Fruit fly (Drosophila melanogaster) whole organism, prepupa: Measurements from ENCODE around the gene Atet.

Source experiments
- Blimp-1 ChIP-seq: fragments of 200-800 bp; sonication (Bioruptor generic); optimal IDR thresholded peaks from 3 replicates; lab custom pipeline; 2017; ENCODE audit warnings: missing biosample characterization, missing genetic modification characterization, mild to moderate bottlenecking, moderate library complexity, missing genetic modification reagents
- CG10669 ChIP-seq: fragments of 200-800 bp; sonication (Bioruptor generic); optimal IDR thresholded peaks from 3 replicates; lab custom pipeline; 2018; ENCODE audit warnings: missing biosample characterization, mild to moderate bottlenecking, missing genetic modification characterization, moderate library complexity
- CG11294 ChIP-seq: fragments of 200-800 bp; sonication (Bioruptor generic); IDR thresholded peaks from 2 replicates; pipeline ENCODE4 v1.3.6; 2022; ENCODE audit warnings: missing biosample characterization, missing genetic modification characterization
- CG11762 ChIP-seq: fragments of 200-800 bp; sonication (Bioruptor generic); optimal IDR thresholded peaks from 3 replicates; lab custom pipeline; 2016; ENCODE audit warnings: missing biosample characterization, missing genetic modification characterization; ENCODE audit not compliant: insufficient read depth
- CG11902 ChIP-seq: fragments of 200-800 bp; sonication (Bioruptor generic); optimal IDR thresholded peaks from 3 replicates; lab custom pipeline; 2016; ENCODE audit warnings: missing biosample characterization, missing genetic modification characterization
- CG15336 ChIP-seq: fragments of 200-800 bp; sonication (Bioruptor generic); IDR thresholded peaks from 2 replicates; pipeline ENCODE4 v1.3.6; 2022; ENCODE audit warnings: missing biosample characterization, missing genetic modification characterization
- CG16779 ChIP-seq: fragments of 200-800 bp; sonication (Bioruptor generic); optimal IDR thresholded peaks from 3 replicates; lab custom pipeline; 2017; ENCODE audit warnings: missing biosample characterization, mild to moderate bottlenecking, missing genetic modification characterization
- CG3032 ChIP-seq: fragments of 200-800 bp; optimal IDR thresholded peaks from 2 replicates; lab custom pipeline; 2019; ENCODE audit warnings: missing biosample characterization, mild to moderate bottlenecking, missing genetic modification characterization, moderate library complexity
- CG31627 ChIP-seq: fragments of 200-800 bp; sonication (Bioruptor generic); optimal IDR thresholded peaks from 3 replicates; lab custom pipeline; 2016; ENCODE audit warnings: missing biosample characterization, missing genetic modification characterization
- CG32006 ChIP-seq: fragments of 200-800 bp; sonication (Bioruptor generic); optimal IDR thresholded peaks from 3 replicates; lab custom pipeline; 2017; ENCODE audit warnings: missing biosample characterization, mild to moderate bottlenecking, missing genetic modification characterization
- CG3919 ChIP-seq: fragments of 200-800 bp; sonication (Bioruptor generic); optimal IDR thresholded peaks from 3 replicates; lab custom pipeline; 2016; ENCODE audit warnings: missing biosample characterization, missing genetic modification characterization
- CG4318 ChIP-seq: fragments of 200-800 bp; sonication (Bioruptor generic); optimal IDR thresholded peaks from 3 replicates; lab custom pipeline; 2017; ENCODE audit warnings: missing biosample characterization, mild to moderate bottlenecking, missing genetic modification characterization
- CG6163 ChIP-seq: fragments of 200-800 bp; sonication (Bioruptor generic); IDR thresholded peaks from 3 replicates; pipeline ENCODE4 v1.3.6; 2022; ENCODE audit warnings: missing biosample characterization, missing genetic modification characterization
- CG6276 ChIP-seq: fragments of 200-800 bp; sonication (Bioruptor generic); optimal IDR thresholded peaks from 2 replicates; lab custom pipeline; 2017; ENCODE audit warnings: missing biosample characterization, mild to moderate bottlenecking, missing genetic modification characterization
- CG6792 ChIP-seq: fragments of 200-800 bp; sonication (Bioruptor generic); optimal IDR thresholded peaks from 3 replicates; lab custom pipeline; 2016; ENCODE audit warnings: missing biosample characterization, missing genetic modification characterization
- CG6808 ChIP-seq: fragments of 200-800 bp; sonication (Bioruptor generic); optimal IDR thresholded peaks from 3 replicates; lab custom pipeline; 2017; ENCODE audit warnings: missing biosample characterization, missing genetic modification characterization, mild to moderate bottlenecking, moderate library complexity, missing genetic modification reagents
- CG6854 ChIP-seq: fragments of 200-800 bp; sonication (Bioruptor generic); optimal IDR thresholded peaks from 2 replicates; lab custom pipeline; 2017; ENCODE audit warnings: missing biosample characterization, mild to moderate bottlenecking, missing genetic modification characterization
- CG7368 ChIP-seq: fragments of 200-800 bp; sonication (Bioruptor generic); optimal IDR thresholded peaks from 3 replicates; lab custom pipeline; 2016; ENCODE audit warnings: missing biosample characterization, missing genetic modification characterization
- CG8119 ChIP-seq: fragments of 200-800 bp; sonication (Bioruptor generic); IDR thresholded peaks from 3 replicates; pipeline ENCODE4 v1.3.6; 2022; ENCODE audit warnings: missing biosample characterization, missing genetic modification characterization
- CG8319 ChIP-seq: fragments of 200-800 bp; sonication (Bioruptor generic); optimal IDR thresholded peaks from 3 replicates; lab custom pipeline; 2016; ENCODE audit warnings: missing biosample characterization, missing genetic modification characterization
- CG8632 ChIP-seq: fragments of 200-800 bp; sonication (Bioruptor generic); optimal IDR thresholded peaks from 3 replicates; lab custom pipeline; 2016; ENCODE audit warnings: missing biosample characterization, missing genetic modification characterization
- CG9139 ChIP-seq: fragments of 200-800 bp; sonication (Bioruptor generic); optimal IDR thresholded peaks from 3 replicates; lab custom pipeline; 2017; ENCODE audit warnings: missing biosample characterization, mild to moderate bottlenecking, missing genetic modification characterization
- Eip78C ChIP-seq: fragments of 200-800 bp; sonication (Bioruptor generic); peaks from one replicate; lab custom pipeline; 2016; ENCODE audit warnings: missing biosample characterization, missing genetic modification characterization
- Ets96B ChIP-seq: fragments of 200-800 bp; optimal IDR thresholded peaks from 2 replicates; lab custom pipeline; 2019; ENCODE audit warnings: missing biosample characterization, mild to moderate bottlenecking, missing genetic modification characterization, moderate library complexity
- Gug ChIP-seq: fragments of 200-800 bp; sonication (Bioruptor generic); IDR thresholded peaks from 2 replicates; pipeline ENCODE4 v1.3.6; 2022; ENCODE audit warnings: missing biosample characterization, missing genetic modification characterization
- Hr38 ChIP-seq: sonication (Bioruptor generic); optimal IDR thresholded peaks from 2 replicates; lab custom pipeline; 2016; ENCODE audit warnings: missing biosample characterization, missing genetic modification characterization
- Lpt ChIP-seq: fragments of 200-800 bp; sonication (Bioruptor generic); optimal IDR thresholded peaks from 3 replicates; lab custom pipeline; 2016; ENCODE audit warnings: missing biosample characterization, missing genetic modification characterization
- OdsH ChIP-seq: fragments of 200-800 bp; sonication (Bioruptor generic); optimal IDR thresholded peaks from 3 replicates; lab custom pipeline; 2016; ENCODE audit warnings: missing biosample characterization, missing genetic modification characterization
- Smox ChIP-seq: fragments of 200-800 bp; sonication (Bioruptor generic); optimal IDR thresholded peaks from 3 replicates; lab custom pipeline; 2016; ENCODE audit warnings: missing biosample characterization, missing genetic modification characterization
- Sox102F ChIP-seq: fragments of 200-800 bp; sonication (Bioruptor generic); optimal IDR thresholded peaks from 2 replicates; lab custom pipeline; 2016; ENCODE audit warnings: missing biosample characterization, mild to moderate bottlenecking, missing genetic modification characterization
- Sox14 ChIP-seq: fragments of 200-800 bp; sonication (Bioruptor generic); optimal IDR thresholded peaks from 3 replicates; lab custom pipeline; 2016; ENCODE audit warnings: missing biosample characterization, missing genetic modification characterization
- Sox15 ChIP-seq: fragments of 200-800 bp; sonication (Bioruptor generic); optimal IDR thresholded peaks from 3 replicates; lab custom pipeline; 2016; ENCODE audit warnings: missing biosample characterization, missing genetic modification characterization
- achi ChIP-seq: fragments of 200-800 bp; sonication (Bioruptor generic); optimal IDR thresholded peaks from 3 replicates; lab custom pipeline; 2016; ENCODE audit warnings: missing biosample characterization, missing genetic modification characterization
- acj6 ChIP-seq: fragments of 200-800 bp; sonication (Bioruptor generic); optimal IDR thresholded peaks from 3 replicates; lab custom pipeline; 2016; ENCODE audit warnings: missing biosample characterization, missing genetic modification characterization
- cyc ChIP-seq: fragments of 200-800 bp; sonication (Bioruptor generic); optimal IDR thresholded peaks from 3 replicates; lab custom pipeline; 2016; ENCODE audit warnings: missing biosample characterization, missing genetic modification characterization
- dac ChIP-seq: fragments of 200-800 bp; sonication (Bioruptor generic); optimal IDR thresholded peaks from 2 replicates; lab custom pipeline; 2017; ENCODE audit warnings: missing biosample characterization, mild to moderate bottlenecking, missing genetic modification characterization
- eg ChIP-seq: fragments of 200-800 bp; sonication (Bioruptor generic); IDR thresholded peaks from 3 replicates; pipeline ENCODE4 v1.3.6; 2022; ENCODE audit warnings: missing biosample characterization, missing genetic modification characterization
- esn ChIP-seq: fragments of 200-800 bp; sonication (Bioruptor generic); optimal IDR thresholded peaks from 2 replicates; lab custom pipeline; 2016; ENCODE audit warnings: missing biosample characterization, mild to moderate bottlenecking, missing genetic modification characterization, moderate library complexity
- fd59A ChIP-seq: fragments of 200-800 bp; sonication (Bioruptor generic); optimal IDR thresholded peaks from 2 replicates; lab custom pipeline; 2017; ENCODE audit warnings: missing biosample characterization, mild to moderate bottlenecking, missing genetic modification characterization, missing genetic modification reagents
- fd85E ChIP-seq: fragments of 200-800 bp; sonication (Bioruptor generic); optimal IDR thresholded peaks from 3 replicates; lab custom pipeline; 2016; ENCODE audit warnings: missing biosample characterization, missing genetic modification characterization
- fkh ChIP-seq: fragments of 200-800 bp; sonication (Bioruptor generic); optimal IDR thresholded peaks from 3 replicates; lab custom pipeline; 2017; ENCODE audit warnings: missing biosample characterization, mild to moderate bottlenecking, missing genetic modification characterization, moderate library complexity
- net ChIP-seq: fragments of 200-800 bp; sonication (Bioruptor generic); optimal IDR thresholded peaks from 3 replicates; lab custom pipeline; 2016; ENCODE audit warnings: missing biosample characterization, missing genetic modification characterization
- pdm3 ChIP-seq: fragments of 200-800 bp; sonication (Bioruptor generic); optimal IDR thresholded peaks from 3 replicates; lab custom pipeline; 2016; ENCODE audit warnings: missing biosample characterization, missing genetic modification characterization
- salr ChIP-seq, 2 experiments: fragments of 200-800 bp; sonication (Bioruptor generic); optimal IDR thresholded peaks; 3 replicates each; lab custom pipeline; 2016 to 2018; ENCODE audit warnings: missing biosample characterization in 2 of 2, missing genetic modification characterization in 2 of 2, mild to moderate bottlenecking in 1 of 2
- ss ChIP-seq, 2 experiments: fragments of 200-800 bp; sonication (Bioruptor generic); optimal IDR thresholded peaks; 2 replicates in 1 of 2; 3 replicates in 1 of 2; lab custom pipeline; 2017 to 2018; ENCODE audit warnings: mild to moderate bottlenecking in 2 of 2, missing biosample characterization in 2 of 2, missing genetic modification characterization in 2 of 2, moderate library complexity in 1 of 2
- topi ChIP-seq: fragments of 200-800 bp; sonication (Bioruptor generic); optimal IDR thresholded peaks from 3 replicates; lab custom pipeline; 2016; ENCODE audit warnings: missing biosample characterization, missing genetic modification characterization

Atet gene

DNA sequence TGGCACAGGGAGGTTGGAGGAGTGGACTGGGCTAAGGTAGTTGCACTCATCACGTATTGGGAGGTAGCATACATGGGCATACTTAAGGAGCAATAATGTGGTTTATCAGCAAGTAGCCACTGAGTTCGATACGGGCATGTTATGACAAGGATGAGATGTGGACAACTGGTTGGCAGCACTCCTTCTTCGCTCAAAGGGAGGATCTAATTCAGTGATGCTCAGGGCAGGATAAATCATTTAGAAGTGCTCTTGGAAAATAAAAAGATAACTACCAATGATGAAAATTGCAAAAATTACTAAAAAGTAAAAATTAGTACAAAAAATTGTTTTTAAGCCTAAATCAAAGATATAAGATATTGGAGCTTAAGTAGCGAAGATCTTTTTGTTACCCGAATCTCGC lies 27.2 kb downstream of the Atet start:
- TF ChIP-seq salr (GFP tag; optimal IDR thresholded peaks at IDR 0.05; lab: Kevin White, UChicago) (peak in 1 of 2 experiments; percentile 29), CG6854 (GFP tag; lab: Kevin White, UChicago) (no peak), Blimp-1 (no peak), CG6163 (GFP tag; lab: Robert Waterston, UW) (0 out of 3 replicates have a peak, but pooled peaks have one; percentile 5), Ets96B (peak; percentile 18), Sox14 (peak; percentile 30), cyc (no peak), CG11294 (GFP tag; lab: Robert Waterston, UW) (no peak), topi (GFP tag; lab: Kevin White, UChicago) (no peak), eg (no peak), CG11762 (GFP tag; lab: Kevin White, UChicago) (no peak), Eip78C (GFP tag; lab: Kevin White, UChicago) (peak; percentile 91), dac (GFP tag; lab: Kevin White, UChicago) (no peak), CG16779 (tag; lab: Kevin White, UChicago) (no peak), CG8632 (GFP tag; lab: Kevin White, UChicago) (no peak), CG9139 (GFP tag; lab: Kevin White, UChicago) (no peak), CG3032 (tag; lab: Kevin White, UChicago) (peak; percentile 52), CG10669 (GFP tag; lab: Kevin White, UChicago) (peak; percentile 9), Sox15 (GFP tag; lab: Kevin White, UChicago) (no peak), CG31627 (GFP tag; lab: Kevin White, UChicago) (no peak), CG6808 (GFP tag; lab: Kevin White, UChicago) (peak; percentile 18), fd59A (GFP tag; lab: Kevin White, UChicago) (peak; percentile 24), fd85E (GFP tag; lab: Kevin White, UChicago) (no peak)
- TF ChIP-seq, all 60 proteins: peak for 9

dm6 chr2L:4361438-4361975 lies 27.8 kb downstream of the Atet start, which contains the start of gene Traf4:
Gene Traf4 (plus strand): TSS chr2L:4361925.
- peak; percentile 73 for TF ChIP-seq CG3919
- TF ChIP-seq net (GFP tag; lab: Kevin White, UChicago), result peak; percentile 53
- TF ChIP-seq topi (GFP tag; lab: Kevin White, UChicago), result peak; percentile 26
- peak; percentile 36 for TF ChIP-seq Sox102F (GFP tag; lab: Kevin White, UChicago)
- TF ChIP-seq CG6792, result peak; percentile 73
- TF ChIP-seq Ets96B, result peak; percentile 58
- TF ChIP-seq Hr38 (GFP tag; lab: Kevin White, UChicago), result no peak
- TF ChIP-seq OdsH (GFP tag; lab: Kevin White, UChicago), result peak; percentile 48
- TF ChIP-seq CG11902 (GFP tag; lab: Kevin White, UChicago), result peak; percentile 12
- peak; percentile 50 for TF ChIP-seq achi (GFP tag; lab: Kevin White, UChicago)
- no peak for TF ChIP-seq CG4318
- peak; percentile 37 for TF ChIP-seq CG3032 (tag; lab: Kevin White, UChicago)
- peak; percentile 35 for TF ChIP-seq Blimp-1
- no peak for TF ChIP-seq CG11294 (GFP tag; lab: Robert Waterston, UW)
- peak; percentile 52 for TF ChIP-seq esn
- peak; percentile 54 for TF ChIP-seq CG10669 (GFP tag; lab: Kevin White, UChicago)
- TF ChIP-seq CG8119, result peak; percentile 41; the same call in 2 of the 3 replicates
- TF ChIP-seq Eip78C (GFP tag; lab: Kevin White, UChicago), result peak; percentile 73
- TF ChIP-seq Gug (GFP tag; lab: Robert Waterston, UW), result peak; percentile 27
- no peak for TF ChIP-seq CG6276
- TF ChIP-seq Smox (GFP tag; lab: Kevin White, UChicago), result peak; percentile 39
- TF ChIP-seq CG6163 (GFP tag; lab: Robert Waterston, UW), result peak; percentile 75
- peak; percentile 47 for TF ChIP-seq Lpt (GFP tag; lab: Kevin White, UChicago)
- peak; percentile 49 for TF ChIP-seq CG7368 (GFP tag; lab: Kevin White, UChicago)
- peak; percentile 51; the same call in 1 of the 2 replicates for TF ChIP-seq CG15336
- TF ChIP-seq ss (GFP tag; optimal IDR thresholded peaks at IDR 0.05; lab: Kevin White, UChicago), result peak; percentile 56 to 61
- TF ChIP-seq Sox15 (GFP tag; lab: Kevin White, UChicago), result no peak
- peak; percentile 52 for TF ChIP-seq pdm3 (GFP tag; lab: Kevin White, UChicago)
- no peak for TF ChIP-seq fkh (GFP tag; lab: Kevin White, UChicago)
- TF ChIP-seq CG6854 (GFP tag; lab: Kevin White, UChicago), result no peak
- no peak for TF ChIP-seq dac (GFP tag; lab: Kevin White, UChicago)
- peak; percentile 18 for TF ChIP-seq CG9139 (GFP tag; lab: Kevin White, UChicago)
- TF ChIP-seq cyc, result peak; percentile 57
- TF ChIP-seq CG8632 (GFP tag; lab: Kevin White, UChicago), result peak; percentile 43
- TF ChIP-seq acj6 (GFP tag; lab: Kevin White, UChicago), result peak; percentile 59
- TF ChIP-seq CG32006, result peak; percentile 57
- no peak for TF ChIP-seq CG8319 (GFP tag; lab: Kevin White, UChicago)
- peak; percentile 47 for TF ChIP-seq CG31627 (GFP tag; lab: Kevin White, UChicago)
- TF ChIP-seq CG11762 (GFP tag; lab: Kevin White, UChicago), result peak; percentile 35
